Worm (Caenorhabditis elegans): ENCODE results near the gene clec-156.
A peak's percentile ranks its signal among the peaks of the same experiment; 100 is the strongest.

The clec-156 gene

DNA sequence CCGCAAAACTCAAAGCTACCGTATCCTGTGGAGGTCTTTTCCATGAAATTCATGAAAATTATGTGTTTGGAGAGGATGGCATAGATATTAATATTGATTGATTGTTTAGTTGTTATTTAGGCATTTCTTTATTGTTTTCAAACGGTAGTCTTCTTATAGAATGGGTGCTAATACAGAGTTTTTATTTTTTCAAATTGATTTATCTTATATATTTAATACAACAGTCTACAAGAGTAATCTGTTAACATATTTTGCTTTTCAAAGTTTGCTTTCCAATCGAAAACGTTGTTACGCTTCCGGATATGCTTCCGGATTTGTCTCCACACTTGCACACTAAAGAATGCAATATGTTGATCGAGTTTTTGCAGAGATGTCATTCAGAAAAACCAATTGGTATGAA lies 24.7 kb upstream of the clec-156 start, which contains the start of gene C35D10.17:
Gene C35D10.17, plus strand, starts transcription at position 301 of the 400 bp plus-strand sequence.
- TF ChIP-seq egl-27 (tag; optimal IDR thresholded peaks at IDR 0.05) (no peak), lin-11 (tag; optimal IDR thresholded peaks at IDR 0.05) (no peak), lsy-2 (tag; optimal IDR thresholded peaks at IDR 0.05) (no peak), sem-4 (tag; optimal IDR thresholded peaks at IDR 0.05) (no peak), nhr-25 (tag; optimal IDR thresholded peaks at IDR 0.05) (no peak), nhr-21 (tag; optimal IDR thresholded peaks at IDR 0.05) (no peak), snpc-4 (tag; optimal IDR thresholded peaks at IDR 0.05) (no peak), nhr-77 (tag; optimal IDR thresholded peaks at IDR 0.05) (no peak), ztf-4 (tag; optimal IDR thresholded peaks at IDR 0.05) (no peak), aly-2 (tag; optimal IDR thresholded peaks at IDR 0.05) (no peak), fos-1 (tag; optimal IDR thresholded peaks at IDR 0.05) (no peak), unc-55 (GFP tag; optimal IDR thresholded peaks at IDR 0.05) (no peak), ceh-16 (tag; optimal IDR thresholded peaks at IDR 0.05) (no peak)

DNA sequence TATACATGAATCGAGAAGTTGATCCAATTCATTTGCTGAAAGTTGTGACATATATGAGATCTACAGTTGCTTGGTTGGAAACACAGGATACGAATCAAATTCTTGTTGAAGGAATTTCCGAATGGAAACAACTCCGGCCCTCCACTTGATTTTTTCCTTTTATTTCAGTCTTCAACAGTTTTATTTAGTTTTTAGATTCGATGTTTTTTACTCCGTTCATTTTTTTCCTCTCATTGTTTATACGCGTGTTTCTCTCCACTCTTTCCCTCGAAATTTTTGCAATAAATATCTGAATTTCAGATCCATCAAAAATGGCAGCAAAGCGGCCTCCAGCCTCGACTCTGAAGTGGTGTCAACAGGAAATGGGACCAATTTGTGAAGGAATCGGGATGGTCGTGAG lies 21.1 kb upstream of the clec-156 start, which contains the start of gene coq-8:
Gene coq-8, plus strand, starts transcription at position 301 of the 400 bp plus-strand sequence.
- no peak for TF ChIP-seq sma-9 (GFP tag; optimal IDR thresholded peaks at IDR 0.05)
- TF ChIP-seq sma-9 (tag; optimal IDR thresholded peaks at IDR 0.05): no peak
- no peak for TF ChIP-seq nhr-129 (tag; optimal IDR thresholded peaks at IDR 0.05)
- no peak for TF ChIP-seq aly-2 (tag; optimal IDR thresholded peaks at IDR 0.05)
- TF ChIP-seq nhr-77 (tag; optimal IDR thresholded peaks at IDR 0.05): no peak
- TF ChIP-seq nhr-23 (tag; optimal IDR thresholded peaks at IDR 0.05): no peak
- TF ChIP-seq ztf-1 (GFP tag; conservative IDR thresholded peaks at IDR 0.05): no peak
- TF ChIP-seq sma-3 (GFP tag; optimal IDR thresholded peaks at IDR 0.05): no peak
- no peak for TF ChIP-seq elt-1 (tag; optimal IDR thresholded peaks at IDR 0.05)
- no peak for TF ChIP-seq dmd-4 (tag; optimal IDR thresholded peaks at IDR 0.05)
- no peak for TF ChIP-seq snpc-4 (tag; optimal IDR thresholded peaks at IDR 0.05)
- no peak for TF ChIP-seq unc-39 (tag; optimal IDR thresholded peaks at IDR 0.05)
- TF ChIP-seq nhr-21 (tag; optimal IDR thresholded peaks at IDR 0.05): no peak
- TF ChIP-seq zag-1 (tag; optimal IDR thresholded peaks at IDR 0.05): no peak
- no peak for TF ChIP-seq nhr-11 (tag; optimal IDR thresholded peaks at IDR 0.05)
- no peak for TF ChIP-seq ZK546.5 (tag; optimal IDR thresholded peaks at IDR 0.05)
- no peak for TF ChIP-seq nhr-6 (tag; optimal IDR thresholded peaks at IDR 0.05)

DNA sequence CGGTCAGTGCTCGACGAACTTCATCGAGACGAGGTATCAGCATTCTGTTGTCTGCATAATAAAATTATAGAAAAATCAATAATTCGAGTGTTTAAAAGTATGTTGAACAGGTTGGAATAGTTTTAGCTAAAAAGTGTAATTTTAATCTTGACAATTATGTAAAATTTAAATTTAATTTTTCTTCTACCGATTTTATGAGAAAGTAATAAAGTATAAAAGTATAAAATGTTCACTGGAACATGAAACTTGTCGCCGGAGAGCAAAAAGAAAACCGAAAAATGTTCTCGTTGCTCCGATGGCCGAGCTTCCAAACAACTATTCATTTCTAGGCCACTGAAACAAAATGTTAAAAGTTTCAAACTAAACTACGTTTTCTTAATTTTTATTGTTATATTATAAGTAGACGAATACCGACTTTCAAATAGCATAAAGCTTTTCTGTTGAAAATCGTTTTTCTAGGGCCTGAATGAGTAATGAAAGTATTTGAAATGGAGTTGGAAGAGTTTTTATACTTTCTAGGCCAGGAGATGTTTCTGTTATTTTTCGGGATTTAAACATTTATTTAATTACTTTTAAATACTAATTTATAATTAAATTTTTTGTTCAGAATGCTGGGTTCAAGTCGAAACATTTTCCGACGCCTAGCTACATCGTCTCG lies 19.8 kb upstream of the clec-156 start, which contains the start of the genes C35D10.10 and C35D10.5:
Gene C35D10.10, minus strand, starts transcription at position 51 of the 658 bp plus-strand sequence.
Gene C35D10.5, plus strand, starts transcription at position 608 of the 658 bp plus-strand sequence.
- no peak for TF ChIP-seq nhr-6 (tag; optimal IDR thresholded peaks at IDR 0.05)
- TF ChIP-seq unc-55 (GFP tag; optimal IDR thresholded peaks at IDR 0.05): peak; percentile 33
- no peak for TF ChIP-seq elt-1 (tag; optimal IDR thresholded peaks at IDR 0.05)

ce11 chrIII:4859039-4859438 lies 17.0 kb upstream of the clec-156 start, which contains the start of gene C35D10.6:
TSS of gene C35D10.6 (plus strand) at chrIII:4859339.
- TF ChIP-seq nhr-25 (tag; optimal IDR thresholded peaks at IDR 0.05): no peak

- TF ChIP-seq lsy-2 (tag; optimal IDR thresholded peaks at IDR 0.05): no peak
Measured at ce11 chrIII:4856992-4857391, 14.9 kb upstream of the clec-156 start.

DNA sequence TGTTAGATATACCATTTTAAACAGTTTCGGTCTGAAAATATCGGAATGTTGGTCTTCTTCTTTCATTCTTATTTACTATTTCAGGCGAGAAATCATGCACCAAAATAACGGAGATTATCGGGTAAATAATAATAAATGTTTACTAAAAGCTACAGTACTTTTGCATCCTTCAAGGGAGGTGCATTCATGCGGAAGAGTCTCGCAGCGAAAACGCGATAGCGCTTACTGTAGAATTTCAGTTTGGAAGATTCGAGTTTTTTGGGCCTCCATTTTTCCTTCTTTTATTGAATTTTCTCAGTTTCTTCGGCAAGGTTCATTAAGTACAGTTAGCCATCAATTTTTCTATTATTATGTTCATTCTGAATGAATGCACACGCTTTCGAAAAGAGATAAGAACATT lies 14.0 kb upstream of the clec-156 start, which contains the start of gene C35D10.7:
Gene C35D10.7, plus strand, starts transcription at position 85 of the 400 bp plus-strand sequence.
- TF ChIP-seq fos-1 (tag; optimal IDR thresholded peaks at IDR 0.05) (no peak), nhr-129 (tag; optimal IDR thresholded peaks at IDR 0.05) (no peak), sem-4 (tag; optimal IDR thresholded peaks at IDR 0.05) (no peak), sma-9 (GFP tag; optimal IDR thresholded peaks at IDR 0.05) (no peak), sma-9 (tag; optimal IDR thresholded peaks at IDR 0.05) (no peak), aly-2 (tag; optimal IDR thresholded peaks at IDR 0.05) (no peak), mdl-1 (tag; optimal IDR thresholded peaks at IDR 0.05) (no peak), F13H6.1 (tag; optimal IDR thresholded peaks at IDR 0.05) (no peak), elt-3 (tag; optimal IDR thresholded peaks at IDR 0.05) (no peak), lin-39 (tag; optimal IDR thresholded peaks at IDR 0.05) (no peak), elt-1 (tag; optimal IDR thresholded peaks at IDR 0.05) (no peak), nhr-25 (tag; optimal IDR thresholded peaks at IDR 0.05) (no peak), zag-1 (tag; optimal IDR thresholded peaks at IDR 0.05) (no peak), nhr-6 (tag; optimal IDR thresholded peaks at IDR 0.05) (no peak), crh-2 (tag; optimal IDR thresholded peaks at IDR 0.05) (no peak), mab-5 (tag; optimal IDR thresholded peaks at IDR 0.05) (no peak), nhr-10 (tag; optimal IDR thresholded peaks at IDR 0.05) (no peak)
